Worm (Caenorhabditis elegans) whole organism, L1 larva: ENCODE data around the gene Y37D8A.29.

Experiments
- C16A3.4 ChIP-seq: fragments of 150-350 bp; optimal IDR thresholded peaks from 2 replicates; lab custom pipeline; 2014; ENCODE audit warnings: missing biosample characterization, missing genetic modification characterization
- F16B12.6 ChIP-seq: fragments of 150-350 bp; optimal IDR thresholded peaks from 2 replicates; lab custom pipeline; 2014; ENCODE audit warnings: missing biosample characterization, missing genetic modification characterization
- aha-1 ChIP-seq: fragments of 150-350 bp; optimal IDR thresholded peaks from 2 replicates; lab custom pipeline; 2014; ENCODE audit warnings: missing biosample characterization, missing genetic modification characterization
- aly-2 ChIP-seq: fragments of 150-350 bp; optimal IDR thresholded peaks from 2 replicates; lab custom pipeline; 2014; ENCODE audit warnings: missing biosample characterization, missing genetic modification characterization
- blmp-1 ChIP-seq: fragments of 150-350 bp; optimal IDR thresholded peaks from 2 replicates; lab custom pipeline; 2014; ENCODE audit warnings: missing biosample characterization, missing genetic modification characterization
- ceh-8 ChIP-seq: fragments of 200-800 bp; sonication (Bioruptor generic); optimal IDR thresholded peaks from 2 replicates; lab custom pipeline; 2018; ENCODE audit warnings: mild to moderate bottlenecking, missing genetic modification characterization, moderate library complexity, missing compliant biosample characterization
- ceh-82 ChIP-seq, 3 experiments: fragments of 150-350 bp in 1 of 3; sonication (generic microtip) in 2 of 3; optimal IDR thresholded peaks; 2 replicates each; lab custom pipeline; 2014 to 2017; ENCODE audit warnings: missing biosample characterization in 3 of 3, missing genetic modification characterization in 3 of 3
- ceh-88 ChIP-seq: fragments of 200-800 bp; sonication (Bioruptor generic); IDR thresholded peaks from 2 replicates; pipeline ENCODE4 v1.3.6; 2022; ENCODE audit warnings: missing genetic modification characterization, missing compliant biosample characterization
- ceh-90 ChIP-seq: sonication (generic microtip); optimal IDR thresholded peaks from 2 replicates; lab custom pipeline; 2016; ENCODE audit warnings: missing genetic modification characterization, missing compliant biosample characterization
- ces-1 ChIP-seq: fragments of 150-350 bp; optimal IDR thresholded peaks from 2 replicates; lab custom pipeline; 2014; ENCODE audit warnings: missing biosample characterization, missing genetic modification reagents, missing genetic modification characterization
- efl-1 ChIP-seq, 4 experiments: fragments of 150-350 bp; optimal IDR thresholded peaks in 3 of 4; peaks in 1 of 4; 1 replicate in 1 of 4; 2 replicates in 3 of 4; lab custom pipeline; 2014; ENCODE audit warnings: missing biosample characterization in 2 of 4, missing genetic modification characterization in 2 of 4, missing genetic modification reagents in 2 of 4
- elt-2 ChIP-seq: sonication (generic microtip); optimal IDR thresholded peaks from 2 replicates; lab custom pipeline; 2016; ENCODE audit warnings: missing genetic modification characterization, mild to moderate bottlenecking, inconsistent platforms, missing compliant biosample characterization, missing genetic modification reagents
- elt-3 ChIP-seq, 6 experiments: fragments of 150-350 bp in 1 of 6; sonication (generic microtip); optimal IDR thresholded peaks; 2 replicates each; lab custom pipeline; 2017 to 2018; ENCODE audit warnings: missing biosample characterization in 6 of 6, missing genetic modification characterization in 6 of 6, inconsistent platforms in 1 of 6
- ets-5 ChIP-seq: fragments of 200-800 bp; sonication (Bioruptor generic); IDR thresholded peaks from 2 replicates; pipeline ENCODE4 v1.3.6; 2022; ENCODE audit warnings: missing genetic modification characterization, missing compliant biosample characterization
- fkh-10 ChIP-seq: sonication (generic microtip); optimal IDR thresholded peaks from 2 replicates; lab custom pipeline; 2017; ENCODE audit warnings: missing biosample characterization, missing genetic modification reagents, missing genetic modification characterization
- fkh-8 ChIP-seq: sonication (generic microtip); optimal IDR thresholded peaks from 2 replicates; lab custom pipeline; 2016; ENCODE audit warnings: mild to moderate bottlenecking, missing genetic modification characterization, missing compliant biosample characterization
- fos-1 ChIP-seq: fragments of 150-350 bp; optimal IDR thresholded peaks from 2 replicates; lab custom pipeline; 2014; ENCODE audit warnings: missing biosample characterization, missing genetic modification characterization
- grh-1 ChIP-seq: fragments of 200-800 bp; sonication (Bioruptor generic); IDR thresholded peaks from 2 replicates; pipeline ENCODE4 v1.3.6; 2022; ENCODE audit warnings: missing genetic modification reagents, missing genetic modification characterization, missing compliant biosample characterization
- hlh-17 ChIP-seq: fragments of 200-800 bp; sonication (Bioruptor generic); optimal IDR thresholded peaks from 2 replicates; lab custom pipeline; 2018; ENCODE audit warnings: missing genetic modification characterization, mild to moderate bottlenecking, missing compliant biosample characterization, moderate library complexity, borderline replicate concordance
- isw-1 ChIP-seq: fragments of 200-800 bp; sonication (Bioruptor generic); IDR thresholded peaks from 2 replicates; pipeline ENCODE4 v1.3.6; 2022; ENCODE audit warnings: missing genetic modification characterization, missing compliant biosample characterization
- lin-35 ChIP-seq, 2 experiments: fragments of 150-350 bp; optimal IDR thresholded peaks; 2 replicates each; lab custom pipeline; 2014; ENCODE audit warnings: missing biosample characterization in 2 of 2, missing genetic modification characterization in 2 of 2, missing genetic modification reagents in 2 of 2
- lin-39 ChIP-seq: fragments of 150-350 bp; optimal IDR thresholded peaks from 2 replicates; lab custom pipeline; 2014; ENCODE audit warnings: missing biosample characterization, missing genetic modification reagents, missing genetic modification characterization
- mep-1 ChIP-seq: fragments of 150-350 bp; optimal IDR thresholded peaks from 2 replicates; lab custom pipeline; 2014; ENCODE audit warnings: missing biosample characterization, missing genetic modification characterization
- nhr-12 ChIP-seq: sonication (generic microtip); optimal IDR thresholded peaks from 2 replicates; lab custom pipeline; 2017; ENCODE audit warnings: missing biosample characterization, missing genetic modification characterization
- nhr-20 ChIP-seq: sonication (generic microtip); optimal IDR thresholded peaks from 2 replicates; lab custom pipeline; 2016; ENCODE audit warnings: mild to moderate bottlenecking, missing genetic modification characterization, missing compliant biosample characterization
- nhr-28 ChIP-seq: fragments of 150-350 bp; optimal IDR thresholded peaks from 2 replicates; lab custom pipeline; 2014; ENCODE audit warnings: missing biosample characterization, missing genetic modification characterization
- nhr-47 ChIP-seq: sonication (generic microtip); optimal IDR thresholded peaks from 2 replicates; lab custom pipeline; 2016; ENCODE audit warnings: mild to moderate bottlenecking, missing genetic modification characterization, moderate library complexity, missing compliant biosample characterization
- nhr-71 ChIP-seq: sonication (generic microtip); optimal IDR thresholded peaks from 2 replicates; lab custom pipeline; 2016; ENCODE audit warnings: mild to moderate bottlenecking, missing genetic modification characterization, moderate library complexity, missing compliant biosample characterization
- nhr-84 ChIP-seq: sonication (generic microtip); optimal IDR thresholded peaks from 2 replicates; lab custom pipeline; 2017; ENCODE audit warnings: missing biosample characterization, missing genetic modification characterization
- nhr-90 ChIP-seq: sonication (generic microtip); optimal IDR thresholded peaks from 2 replicates; lab custom pipeline; 2016; ENCODE audit warnings: mild to moderate bottlenecking, missing genetic modification characterization, missing compliant biosample characterization; ENCODE audit not compliant: poor library complexity
- pax-3 ChIP-seq: fragments of 200-800 bp; sonication (Bioruptor generic); optimal IDR thresholded peaks from 2 replicates; lab custom pipeline; 2018; ENCODE audit warnings: mild to moderate bottlenecking, missing genetic modification characterization, moderate library complexity, missing compliant biosample characterization
- pqm-1 ChIP-seq: sonication (generic microtip); optimal IDR thresholded peaks from 3 replicates; lab custom pipeline; 2017; ENCODE audit warnings: missing biosample characterization, missing genetic modification characterization
- skn-1 ChIP-seq: fragments of 150-350 bp; optimal IDR thresholded peaks from 2 replicates; lab custom pipeline; 2014; ENCODE audit warnings: missing biosample characterization, missing genetic modification characterization
- snpc-4 ChIP-seq: fragments of 150-350 bp; optimal IDR thresholded peaks from 2 replicates; lab custom pipeline; 2014; ENCODE audit warnings: missing biosample characterization, missing genetic modification characterization
- tbx-2 ChIP-seq: sonication (generic microtip); optimal IDR thresholded peaks from 2 replicates; lab custom pipeline; 2016; ENCODE audit warnings: missing genetic modification characterization, missing compliant biosample characterization
- unc-130 ChIP-seq: fragments of 150-350 bp; optimal IDR thresholded peaks from 2 replicates; lab custom pipeline; 2017; ENCODE audit warnings: missing biosample characterization, missing genetic modification characterization, inconsistent platforms
- xbp-1 ChIP-seq: sonication (generic microtip); optimal IDR thresholded peaks from 2 replicates; lab custom pipeline; 2016; ENCODE audit warnings: missing genetic modification characterization, missing compliant biosample characterization
- ztf-11 ChIP-seq, 2 experiments: sonication (generic microtip); optimal IDR thresholded peaks; 2 replicates each; lab custom pipeline; 2016 to 2017; ENCODE audit warnings: missing genetic modification characterization in 2 of 2, missing biosample characterization in 1 of 2, missing compliant biosample characterization in 1 of 2
- ztf-4 ChIP-seq: fragments of 150-350 bp; optimal IDR thresholded peaks from 2 replicates; lab custom pipeline; 2014; ENCODE audit warnings: missing biosample characterization, missing genetic modification characterization

The Y37D8A.29 gene

ce11 chrIII:12931786-12932427, 40.4 kb upstream of the Y37D8A.29 start, which contains the start of gene rbm-7 (continued):
- peak; percentile 79 to 86 for TF ChIP-seq lin-35 (GFP tag; optimal IDR thresholded peaks at IDR 0.05; lab: Kevin White, UChicago)
- TF ChIP-seq ztf-11 (tag; optimal IDR thresholded peaks at IDR 0.05; lab: Kevin White, UChicago), result peak in 1 of 2 experiments; percentile 21
- TF ChIP-seq lin-39 (tag; lab: Kevin White, UChicago), result peak; percentile 73
- TF ChIP-seq fkh-8 (tag; lab: Kevin White, UChicago), result peak; percentile 41
- peak; percentile 78 to 82 for TF ChIP-seq efl-1 (optimal IDR thresholded peaks at IDR 0.05; lab: Kevin White, UChicago)
- peak; percentile 77 to 97 for TF ChIP-seq efl-1 (GFP tag; optimal IDR thresholded peaks at IDR 0.05 in 1 of 2; lab: Kevin White, UChicago)
- no peak for TF ChIP-seq ces-1 (GFP tag; lab: Kevin White, UChicago)
- TF ChIP-seq pqm-1 (tag; lab: Kevin White, UChicago), result no peak
- peak; percentile 91 for TF ChIP-seq nhr-47 (tag; lab: Kevin White, UChicago)
- TF ChIP-seq ceh-82 (tag; optimal IDR thresholded peaks at IDR 0.05; lab: Kevin White, UChicago), result peak; percentile 75 to 76 (median 76)
- TF ChIP-seq tbx-2 (tag; lab: Kevin White, UChicago), result peak; percentile 79
- peak in 2 of 6 experiments; percentile 17 to 38 for TF ChIP-seq elt-3 (tag; optimal IDR thresholded peaks at IDR 0.05; lab: Kevin White, UChicago)
- TF ChIP-seq blmp-1 (tag; lab: Kevin White, UChicago), result peak; percentile 65
- peak; percentile 64 for TF ChIP-seq skn-1 (tag; lab: Kevin White, UChicago)
- peak; percentile 52 for TF ChIP-seq C16A3.4
- TF ChIP-seq nhr-90 (tag; lab: Kevin White, UChicago), result peak; percentile 76
- peak; percentile 69 for TF ChIP-seq isw-1
- TF ChIP-seq xbp-1 (tag; lab: Kevin White, UChicago), result peak; percentile 76
- TF ChIP-seq nhr-20 (tag; lab: Kevin White, UChicago), result peak; percentile 70
- TF ChIP-seq aly-2 (tag; lab: Kevin White, UChicago), result peak; percentile 30
- peak; percentile 53; the same call in 1 of the 2 replicates for TF ChIP-seq grh-1
- peak; percentile 92 for TF ChIP-seq mep-1 (tag; lab: Kevin White, UChicago)

- TF ChIP-seq grh-1 (0 out of 2 replicates have a peak, but pooled peaks have one; percentile 16), efl-1 (optimal IDR thresholded peaks at IDR 0.05; lab: Kevin White, UChicago) (no peak), efl-1 (GFP tag; optimal IDR thresholded peaks at IDR 0.05 in 1 of 2; lab: Kevin White, UChicago) (peak in 1 of 2 experiments; percentile 22), fkh-10 (no peak)
Measured at ce11 chrIII:12931108-12931507, 39.6 kb upstream of the Y37D8A.29 start.

ce11 chrIII:12929573-12929972, 38.1 kb upstream of the Y37D8A.29 start, which contains the start of gene Y37D8A.19:
Gene Y37D8A.19 (plus strand): TSS chrIII:12929873.
- no peak for TF ChIP-seq ztf-4 (tag; lab: Kevin White, UChicago)
- TF ChIP-seq ceh-90 (tag; lab: Kevin White, UChicago), result no peak
- TF ChIP-seq nhr-71 (tag; lab: Kevin White, UChicago), result no peak
- no peak for TF ChIP-seq aha-1
- no peak for TF ChIP-seq snpc-4 (tag; lab: Kevin White, UChicago)
- no peak for TF ChIP-seq fkh-8 (tag; lab: Kevin White, UChicago)
- TF ChIP-seq ets-5 (GFP tag; lab: Robert Waterston, UW), result no peak
- TF ChIP-seq nhr-28 (tag; lab: Kevin White, UChicago), result no peak
- TF ChIP-seq pax-3, result no peak
- TF ChIP-seq fos-1 (tag; lab: Kevin White, UChicago), result no peak
- no peak for TF ChIP-seq ceh-8 (GFP tag; lab: Kevin White, UChicago)
- TF ChIP-seq F16B12.6 (tag; lab: Kevin White, UChicago), result no peak
- no peak for TF ChIP-seq ceh-88
- TF ChIP-seq elt-2, result no peak
- TF ChIP-seq aly-2 (tag; lab: Kevin White, UChicago), result no peak
- TF ChIP-seq nhr-84 (tag; lab: Kevin White, UChicago), result no peak
- no peak for TF ChIP-seq unc-130
- no peak for TF ChIP-seq hlh-17 (GFP tag; lab: Kevin White, UChicago)
- no peak for TF ChIP-seq nhr-12 (tag; lab: Kevin White, UChicago)
- TF ChIP-seq, all 84 proteins: peak for 0
